Fruit fly (Drosophila melanogaster) whole organism, embryonic: Measurements from ENCODE around the gene betaTub65B.

Source experiments
- Adf1 ChIP-seq: fragments of 200-800 bp; sonication (Bioruptor generic); IDR thresholded peaks from 2 replicates; pipeline ENCODE4 v1.3.6; 2022; ENCODE audit warnings: missing biosample characterization, missing genetic modification characterization
- Asciz ChIP-seq: fragments of 200-800 bp; sonication (Bioruptor generic); optimal IDR thresholded peaks from 2 replicates; lab custom pipeline; 2017; ENCODE audit warnings: missing biosample characterization, mild to moderate bottlenecking, missing genetic modification characterization, missing genetic modification reagents
- Bteb2 ChIP-seq: fragments of 200-800 bp; sonication (Bioruptor generic); optimal IDR thresholded peaks from 2 replicates; lab custom pipeline; 2016; ENCODE audit warnings: missing biosample characterization, missing genetic modification characterization
- CG10267 ChIP-seq: fragments of 200-800 bp; sonication (Bioruptor generic); optimal IDR thresholded peaks from 2 replicates; lab custom pipeline; 2018; ENCODE audit warnings: missing biosample characterization, mild to moderate bottlenecking, missing genetic modification characterization, moderate library complexity
- CG10431 ChIP-seq: fragments of 200-800 bp; sonication (Bioruptor generic); optimal IDR thresholded peaks from 3 replicates; lab custom pipeline; 2018; ENCODE audit warnings: missing biosample characterization, mild to moderate bottlenecking, missing genetic modification characterization
- CG1233 ChIP-seq: fragments of 200-800 bp; sonication (Bioruptor generic); optimal IDR thresholded peaks from 4 replicates; lab custom pipeline; 2018; ENCODE audit warnings: missing biosample characterization, mild to moderate bottlenecking, missing genetic modification characterization
- CG14050 ChIP-seq: fragments of 200-800 bp; sonication (Bioruptor generic); IDR thresholded peaks from 3 replicates; pipeline ENCODE4 v1.3.6; 2022; ENCODE audit warnings: missing biosample characterization, missing genetic modification characterization
- CG1603 ChIP-seq: fragments of 200-800 bp; sonication (Bioruptor generic); optimal IDR thresholded peaks from 2 replicates; lab custom pipeline; 2019; ENCODE audit warnings: missing biosample characterization, mild to moderate bottlenecking, missing genetic modification characterization, moderate library complexity
- CG16815 ChIP-seq: fragments of 200-800 bp; sonication (Bioruptor generic); optimal IDR thresholded peaks from 3 replicates; lab custom pipeline; 2017; ENCODE audit warnings: missing biosample characterization, mild to moderate bottlenecking, missing genetic modification characterization
- CG17359 ChIP-seq: fragments of 200-800 bp; sonication (Bioruptor generic); optimal IDR thresholded peaks from 3 replicates; lab custom pipeline; 2018; ENCODE audit warnings: missing biosample characterization, mild to moderate bottlenecking, missing genetic modification characterization, moderate library complexity
- CG18476 ChIP-seq: fragments of 200-800 bp; sonication (Bioruptor generic); optimal IDR thresholded peaks from 2 replicates; lab custom pipeline; 2016; ENCODE audit warnings: missing biosample characterization, mild to moderate bottlenecking, missing genetic modification characterization
- CG2116 ChIP-seq: fragments of 200-800 bp; sonication (Bioruptor generic); optimal IDR thresholded peaks from 3 replicates; lab custom pipeline; 2018; ENCODE audit warnings: missing biosample characterization, mild to moderate bottlenecking, missing genetic modification characterization
- CG2199 ChIP-seq: fragments of 200-800 bp; sonication (Bioruptor generic); IDR thresholded peaks from 3 replicates; pipeline ENCODE4 v1.3.6; 2022; ENCODE audit warnings: missing biosample characterization, missing genetic modification characterization
- CG31365 ChIP-seq: fragments of 200-800 bp; sonication (Bioruptor generic); optimal IDR thresholded peaks from 2 replicates; lab custom pipeline; 2018; ENCODE audit warnings: missing biosample characterization, mild to moderate bottlenecking, missing genetic modification characterization
- CG31441 ChIP-seq: fragments of 200-800 bp; sonication (Bioruptor generic); IDR thresholded peaks from 2 replicates; pipeline ENCODE4 v1.3.6; 2022; ENCODE audit warnings: missing biosample characterization, missing genetic modification characterization
- CG4730 ChIP-seq: fragments of 200-800 bp; sonication (Bioruptor generic); IDR thresholded peaks from 2 replicates; pipeline ENCODE4 v1.3.6; 2022; ENCODE audit warnings: missing biosample characterization, missing genetic modification characterization
- CG6254 ChIP-seq: fragments of 200-800 bp; sonication (Bioruptor generic); optimal IDR thresholded peaks from 3 replicates; lab custom pipeline; 2017; ENCODE audit warnings: mild to moderate bottlenecking, missing biosample characterization, missing genetic modification reagents, missing genetic modification characterization
- CG6654 ChIP-seq: fragments of 200-800 bp; sonication (Bioruptor generic); optimal IDR thresholded peaks from 2 replicates; lab custom pipeline; 2017; ENCODE audit warnings: missing biosample characterization, mild to moderate bottlenecking, missing genetic modification characterization
- CG7372 ChIP-seq: fragments of 200-800 bp; sonication (Bioruptor generic); IDR thresholded peaks from 2 replicates; pipeline ENCODE4 v1.3.6; 2022; ENCODE audit warnings: missing biosample characterization, missing genetic modification characterization
- CG7928 ChIP-seq: fragments of 200-800 bp; sonication (Bioruptor generic); optimal IDR thresholded peaks from 2 replicates; lab custom pipeline; 2017; ENCODE audit warnings: missing biosample characterization, mild to moderate bottlenecking, missing genetic modification characterization
- CG9609 ChIP-seq: fragments of 200-800 bp; sonication (Bioruptor generic); optimal IDR thresholded peaks from 3 replicates; lab custom pipeline; 2016; ENCODE audit warnings: missing biosample characterization, missing genetic modification characterization
- CG9727 ChIP-seq: fragments of 200-800 bp; sonication (Bioruptor generic); optimal IDR thresholded peaks from 3 replicates; lab custom pipeline; 2017; ENCODE audit warnings: missing biosample characterization, mild to moderate bottlenecking, missing genetic modification characterization
- CTCF ChIP-seq: fragments of 200-800 bp; sonication (Bioruptor generic); optimal IDR thresholded peaks from 2 replicates; lab custom pipeline; 2017; ENCODE audit warnings: missing biosample characterization, mild to moderate bottlenecking, missing genetic modification characterization, moderate library complexity
- E2f2 ChIP-seq: fragments of 200-800 bp; sonication (Bioruptor generic); IDR thresholded peaks from 2 replicates; pipeline ENCODE4 v1.3.6; 2022; ENCODE audit warnings: missing biosample characterization, missing genetic modification characterization
- H2.0 ChIP-seq: fragments of 200-800 bp; sonication (Bioruptor generic); IDR thresholded peaks from 2 replicates; pipeline ENCODE4 v1.3.6; 2022; ENCODE audit warnings: missing biosample characterization, missing genetic modification characterization
- HLHmδ ChIP-seq: fragments of 200-800 bp; sonication (Bioruptor generic); optimal IDR thresholded peaks from 2 replicates; lab custom pipeline; 2018; ENCODE audit warnings: missing biosample characterization, mild to moderate bottlenecking, missing genetic modification characterization, moderate library complexity
- Hey ChIP-seq: fragments of 200-800 bp; sonication (Bioruptor generic); optimal IDR thresholded peaks from 3 replicates; lab custom pipeline; 2018; ENCODE audit warnings: missing biosample characterization, mild to moderate bottlenecking, missing genetic modification characterization
- HmgD ChIP-seq: fragments of 200-800 bp; sonication (Bioruptor generic); optimal IDR thresholded peaks from 3 replicates; lab custom pipeline; 2016; ENCODE audit warnings: missing biosample characterization, missing genetic modification characterization
- HmgZ ChIP-seq: fragments of 200-800 bp; sonication (Bioruptor generic); optimal IDR thresholded peaks from 2 replicates; lab custom pipeline; 2018; ENCODE audit warnings: missing biosample characterization, mild to moderate bottlenecking, missing genetic modification characterization
- Hmr ChIP-seq: fragments of 200-800 bp; sonication (Bioruptor generic); optimal IDR thresholded peaks from 3 replicates; lab custom pipeline; 2017; ENCODE audit warnings: mild to moderate bottlenecking, missing biosample characterization, missing genetic modification reagents, missing genetic modification characterization
- Mad ChIP-seq: fragments of 200-800 bp; sonication (Bioruptor generic); optimal IDR thresholded peaks from 2 replicates; lab custom pipeline; 2016; ENCODE audit warnings: missing biosample characterization, missing genetic modification characterization
- Myb ChIP-seq: fragments of 200-800 bp; sonication (Bioruptor generic); optimal IDR thresholded peaks from 2 replicates; lab custom pipeline; 2016; ENCODE audit warnings: missing biosample characterization, missing genetic modification characterization
- Sry-δ ChIP-seq: fragments of 200-800 bp; sonication (Bioruptor generic); optimal IDR thresholded peaks from 2 replicates; lab custom pipeline; 2016; ENCODE audit warnings: missing biosample characterization, missing genetic modification characterization
- Ssrp ChIP-seq: fragments of 200-800 bp; sonication (Bioruptor generic); optimal IDR thresholded peaks from 2 replicates; lab custom pipeline; 2018; ENCODE audit warnings: missing biosample characterization, mild to moderate bottlenecking, missing genetic modification characterization, moderate library complexity
- ase ChIP-seq: fragments of 200-800 bp; sonication (Bioruptor generic); IDR thresholded peaks from 3 replicates; pipeline ENCODE4 v1.3.6; 2022; ENCODE audit warnings: missing biosample characterization, missing genetic modification characterization
- chinmo ChIP-seq: fragments of 200-800 bp; sonication (Bioruptor generic); IDR thresholded peaks from 4 replicates; pipeline ENCODE4 v1.3.6; 2022; ENCODE audit warnings: missing biosample characterization, missing genetic modification characterization; ENCODE audit not compliant: partially characterized antibody
- dati ChIP-seq: fragments of 200-800 bp; sonication (Bioruptor generic); IDR thresholded peaks from 2 replicates; pipeline ENCODE4 v1.3.6; 2022; ENCODE audit warnings: missing biosample characterization, missing genetic modification characterization
- en ChIP-seq: fragments of 200-800 bp; sonication (Bioruptor generic); optimal IDR thresholded peaks from 2 replicates; lab custom pipeline; 2016; ENCODE audit warnings: missing biosample characterization, missing genetic modification characterization
- lilli ChIP-seq: fragments of 200-800 bp; sonication (Bioruptor generic); optimal IDR thresholded peaks from 3 replicates; lab custom pipeline; 2016; ENCODE audit warnings: missing biosample characterization, missing genetic modification characterization
- nerfin-2 ChIP-seq: fragments of 200-800 bp; sonication (Bioruptor generic); IDR thresholded peaks from 2 replicates; pipeline ENCODE4 v1.3.6; 2022; ENCODE audit warnings: missing biosample characterization, missing genetic modification characterization; ENCODE audit not compliant: partially characterized antibody
- nmo ChIP-seq: fragments of 200-800 bp; sonication (Bioruptor generic); optimal IDR thresholded peaks from 2 replicates; lab custom pipeline; 2018; ENCODE audit warnings: missing biosample characterization, mild to moderate bottlenecking, missing genetic modification characterization, moderate library complexity
- onecut ChIP-seq: fragments of 200-800 bp; sonication (Bioruptor generic); IDR thresholded peaks from 2 replicates; pipeline ENCODE4 v1.3.6; 2022; ENCODE audit warnings: missing biosample characterization, missing genetic modification characterization
- prd ChIP-seq, 3 experiments: fragments of >200 bp in 2 of 3; fragments of 200-800 bp in 1 of 3; sonication (Bioruptor generic) in 1 of 3; optimal IDR thresholded peaks in 2 of 3; IDR thresholded peaks in 1 of 3; 2 replicates in 2 of 3; 3 replicates in 1 of 3; pipeline versions ENCODE4 v1.3.6 to Lab custom; 2017 to 2022; ENCODE audit warnings: missing biosample characterization in 1 of 3, missing genetic modification characterization in 1 of 3
- salm ChIP-seq: fragments of 200-800 bp; sonication (Bioruptor generic); optimal IDR thresholded peaks from 2 replicates; lab custom pipeline; 2018; ENCODE audit warnings: missing biosample characterization, mild to moderate bottlenecking, missing genetic modification characterization
- sc ChIP-seq, 3 experiments: fragments of >200 bp in 2 of 3; fragments of 200-800 bp in 1 of 3; sonication (Bioruptor generic) in 1 of 3; optimal IDR thresholded peaks; 2 replicates in 2 of 3; 3 replicates in 1 of 3; lab custom pipeline; 2017; ENCODE audit warnings: mild to moderate bottlenecking in 1 of 3, missing biosample characterization in 1 of 3, missing genetic modification characterization in 1 of 3, missing genetic modification reagents in 1 of 3
- sima ChIP-seq: fragments of 200-800 bp; sonication (Bioruptor generic); optimal IDR thresholded peaks from 2 replicates; lab custom pipeline; 2016; ENCODE audit warnings: missing biosample characterization, missing genetic modification characterization
- slou ChIP-seq: fragments of 200-800 bp; sonication (Bioruptor generic); optimal IDR thresholded peaks from 3 replicates; lab custom pipeline; 2016; ENCODE audit warnings: missing biosample characterization, missing genetic modification characterization
- stwl ChIP-seq: fragments of 200-800 bp; sonication (Bioruptor generic); optimal IDR thresholded peaks from 3 replicates; lab custom pipeline; 2018; ENCODE audit warnings: missing biosample characterization, mild to moderate bottlenecking, missing genetic modification characterization, moderate library complexity
- tin ChIP-seq: fragments of 200-800 bp; sonication (Bioruptor generic); optimal IDR thresholded peaks from 3 replicates; lab custom pipeline; 2016; ENCODE audit warnings: missing biosample characterization, missing genetic modification characterization
- zf30C ChIP-seq: fragments of 200-800 bp; sonication (Bioruptor generic); optimal IDR thresholded peaks from 3 replicates; lab custom pipeline; 2018; ENCODE audit warnings: missing biosample characterization, mild to moderate bottlenecking, missing genetic modification characterization
- zfh2 ChIP-seq: fragments of 200-800 bp; sonication (Bioruptor generic); optimal IDR thresholded peaks from 2 replicates; lab custom pipeline; 2016; ENCODE audit warnings: missing biosample characterization, missing genetic modification characterization

The betaTub65B gene

dm6 chr3L:6522785-6523184 lies 7.7 kb upstream of the betaTub65B start (continued):
- no peak for TF ChIP-seq E2f2
- TF ChIP-seq en (GFP tag; lab: Kevin White, UChicago): no peak
- TF ChIP-seq CG1233 (GFP tag; lab: Kevin White, UChicago): peak; percentile 36
- TF ChIP-seq Asciz (GFP tag; lab: Kevin White, UChicago): peak; percentile 77
- TF ChIP-seq CG1603 (tag; lab: Kevin White, UChicago): no peak
- TF ChIP-seq CG9609 (GFP tag; lab: Kevin White, UChicago): no peak
- no peak for TF ChIP-seq zf30C (GFP tag; lab: Kevin White, UChicago)
- peak; percentile 54 for TF ChIP-seq Hmr
- 0 out of 2 replicates have a peak, but pooled peaks have one; percentile 14 for TF ChIP-seq CG31441 (GFP tag; lab: Robert Waterston, UW)
- TF ChIP-seq slou (GFP tag; lab: Kevin White, UChicago): no peak
- no peak for TF ChIP-seq onecut (GFP tag; lab: Robert Waterston, UW)
- no peak for TF ChIP-seq HmgD (GFP tag; lab: Kevin White, UChicago)
- peak; percentile 37 for TF ChIP-seq CG10431 (GFP tag; lab: Kevin White, UChicago)
- no peak for TF ChIP-seq sima
- no peak for TF ChIP-seq CG7928 (GFP tag; lab: Kevin White, UChicago)
- peak; percentile 25 for TF ChIP-seq HmgZ
- TF ChIP-seq nerfin-2 (GFP tag; lab: Robert Waterston, UW): no peak
- TF ChIP-seq HLHmδ (GFP tag; lab: Kevin White, UChicago): no peak
- no peak for TF ChIP-seq nmo
- no peak for TF ChIP-seq CG2116
- TF ChIP-seq CTCF (GFP tag; lab: Kevin White, UChicago): no peak
- TF ChIP-seq CG14050 (GFP tag; lab: Robert Waterston, UW): no peak
- TF ChIP-seq Ssrp: no peak
- no peak for TF ChIP-seq CG18476 (GFP tag; lab: Kevin White, UChicago)
- no peak for TF ChIP-seq CG7372 (GFP tag; lab: Robert Waterston, UW)
- TF ChIP-seq tin: no peak
- TF ChIP-seq Bteb2 (GFP tag; lab: Kevin White, UChicago): no peak
- no peak for TF ChIP-seq Myb
- no peak for TF ChIP-seq lilli (GFP tag; lab: Kevin White, UChicago)
- TF ChIP-seq chinmo: no peak
- TF ChIP-seq CG2199 (GFP tag; lab: Robert Waterston, UW): no peak
- no peak for TF ChIP-seq Sry-δ (GFP tag; lab: Kevin White, UChicago)
- TF ChIP-seq prd (optimal IDR thresholded peaks at IDR 0.05; lab: Kevin White, UChicago): no peak
- no peak for TF ChIP-seq prd (GFP tag; IDR thresholded peaks at IDR 0.05; lab: Robert Waterston, UW)
- TF ChIP-seq stwl (tag; lab: Kevin White, UChicago): no peak
- TF ChIP-seq Mad (GFP tag; lab: Kevin White, UChicago): no peak
- TF ChIP-seq Hey (tag; lab: Kevin White, UChicago): no peak
- peak; percentile 29 for TF ChIP-seq CG9727 (GFP tag; lab: Kevin White, UChicago)
- no peak for TF ChIP-seq CG10267 (tag; lab: Kevin White, UChicago)
- TF ChIP-seq dati (GFP tag; lab: Robert Waterston, UW): no peak
- peak; percentile 60 for TF ChIP-seq CG6254 (GFP tag; lab: Kevin White, UChicago)
- no peak for TF ChIP-seq sc (optimal IDR thresholded peaks at IDR 0.05; lab: Kevin White, UChicago)
- TF ChIP-seq sc (GFP tag; optimal IDR thresholded peaks at IDR 0.05; lab: Kevin White, UChicago): peak; percentile 18
- no peak for TF ChIP-seq CG16815 (GFP tag; lab: Kevin White, UChicago)
- TF ChIP-seq CG4730 (GFP tag; lab: Robert Waterston, UW): no peak
- TF ChIP-seq zfh2 (GFP tag; lab: Kevin White, UChicago): no peak
- peak; percentile 52 for TF ChIP-seq CG17359 (tag; lab: Kevin White, UChicago)
- no peak for TF ChIP-seq ase (GFP tag; lab: Robert Waterston, UW)
- TF ChIP-seq H2.0 (GFP tag; lab: Robert Waterston, UW): no peak
- no peak for TF ChIP-seq CG31365 (tag; lab: Kevin White, UChicago)
- TF ChIP-seq CG6654 (GFP tag; lab: Kevin White, UChicago): no peak
- peak; percentile 66 for TF ChIP-seq salm (tag; lab: Kevin White, UChicago)
- TF ChIP-seq Adf1: no peak
